Fruit fly (Drosophila melanogaster) whole organism, wandering third instar larva: ENCODE measurements around the gene Ir75b.

Source experiments
- Abd-B ChIP-seq: fragments of >200 bp; optimal IDR thresholded peaks from 2 replicates; lab custom pipeline; 2017; ENCODE audit warnings: missing biosample characterization, missing genetic modification characterization
- CG9705 ChIP-seq: fragments of 200-800 bp; sonication (Bioruptor generic); optimal IDR thresholded peaks from 2 replicates; lab custom pipeline; 2018; ENCODE audit warnings: missing biosample characterization, mild to moderate bottlenecking, missing genetic modification characterization
- CrebA ChIP-seq: fragments of 200-800 bp; sonication (Bioruptor generic); optimal IDR thresholded peaks from 2 replicates; lab custom pipeline; 2016; ENCODE audit warnings: missing biosample characterization, mild to moderate bottlenecking, missing genetic modification characterization, borderline replicate concordance
- Dif ChIP-seq: fragments of 200-275, 200-300 bp; sonication (Bioruptor generic); optimal IDR thresholded peaks from 2 replicates; lab custom pipeline; 2018; ENCODE audit warnings: missing biosample characterization, missing genetic modification characterization; ENCODE audit not compliant: partially characterized antibody
- Myc ChIP-seq: fragments of >200 bp; optimal IDR thresholded peaks from 2 replicates; lab custom pipeline; 2017
- OdsH ChIP-seq: fragments of 200-800 bp; sonication (Bioruptor generic); optimal IDR thresholded peaks from 2 replicates; lab custom pipeline; 2016; ENCODE audit warnings: missing biosample characterization, mild to moderate bottlenecking, missing genetic modification characterization
- br ChIP-seq: fragments of 200-800 bp; sonication (Bioruptor generic); optimal IDR thresholded peaks from 2 replicates; lab custom pipeline; 2016; ENCODE audit warnings: missing biosample characterization, missing genetic modification characterization
- ey ChIP-seq: fragments of 200-800 bp; sonication (Bioruptor generic); optimal IDR thresholded peaks from 2 replicates; lab custom pipeline; 2016; ENCODE audit warnings: missing biosample characterization, missing genetic modification characterization
- foxo ChIP-seq, 2 experiments: fragments of 200-800 bp; sonication (Bioruptor generic); optimal IDR thresholded peaks; 2 replicates in 1 of 2; 3 replicates in 1 of 2; lab custom pipeline; 2016 to 2017; ENCODE audit warnings: missing biosample characterization in 2 of 2, missing genetic modification characterization in 2 of 2
- fru ChIP-seq: fragments of 200-800 bp; sonication (Bioruptor generic); optimal IDR thresholded peaks from 3 replicates; lab custom pipeline; 2016; ENCODE audit warnings: missing biosample characterization, mild to moderate bottlenecking, missing genetic modification characterization
- lola ChIP-seq: fragments of >200 bp; optimal IDR thresholded peaks from 2 replicates; lab custom pipeline; 2017; ENCODE audit warnings: missing biosample characterization, missing genetic modification characterization
- pan ChIP-seq: fragments of >200 bp; optimal IDR thresholded peaks from 2 replicates; lab custom pipeline; 2017

DNA sequence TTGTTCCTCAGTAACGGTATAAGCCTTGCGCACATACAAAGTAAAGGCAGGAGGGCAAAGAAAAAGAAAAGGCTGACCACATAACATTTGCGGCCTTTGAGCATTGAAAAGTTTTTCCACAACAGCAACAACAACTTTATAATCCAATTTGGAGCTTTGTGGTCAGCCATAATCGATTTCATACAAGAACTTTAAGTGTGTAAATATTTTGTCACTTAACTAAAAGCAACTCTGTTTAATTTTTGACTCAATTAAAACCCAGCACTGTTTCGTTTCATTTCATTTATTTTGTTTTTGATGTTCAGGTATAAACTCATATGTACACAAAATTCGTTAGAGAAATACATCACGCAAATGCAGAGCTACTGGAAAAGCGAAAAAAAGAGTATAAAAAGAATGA is 22.5 kb downstream of the Ir75b start, which contains the start of gene CG42816:
- TF ChIP-seq lola (GFP tag; lab: Kevin White, UChicago): no peak
- no peak for TF ChIP-seq fru (GFP tag; lab: Kevin White, UChicago)
- TF ChIP-seq CrebA (GFP tag; lab: Kevin White, UChicago): no peak
- TF ChIP-seq Myc (lab: Kevin White, UChicago): no peak
- no peak for TF ChIP-seq pan
- TF ChIP-seq Dif (GFP tag; lab: Kevin White, UChicago): no peak
- no peak for TF ChIP-seq foxo (GFP tag; optimal IDR thresholded peaks at IDR 0.05; lab: Kevin White, UChicago)
- no peak for TF ChIP-seq br (GFP tag; lab: Kevin White, UChicago)
- no peak for TF ChIP-seq ey (GFP tag; lab: Kevin White, UChicago)
- TF ChIP-seq CG9705 (GFP tag; lab: Kevin White, UChicago): no peak
- TF ChIP-seq OdsH (GFP tag; lab: Kevin White, UChicago): no peak
- no peak for TF ChIP-seq Abd-B (GFP tag; lab: Kevin White, UChicago)
